Worm (Caenorhabditis elegans) whole organism, mixed stage, embryonic: ENCODE data around the gene nck-1.

Source experiments
- M03D4.4 ChIP-seq: sonication (generic microtip); optimal IDR thresholded peaks from 2 replicates; lab custom pipeline; 2017; ENCODE audit warnings: mild to moderate bottlenecking, missing genetic modification characterization, missing compliant biosample characterization
- bed-3 ChIP-seq: fragments of 200-800 bp; sonication (Bioruptor generic); optimal IDR thresholded peaks from 3 replicates; lab custom pipeline; 2018; ENCODE audit warnings: mild to moderate bottlenecking, missing genetic modification characterization, moderate library complexity, missing compliant biosample characterization
- blmp-1 ChIP-seq: fragments of 150-350 bp; optimal IDR thresholded peaks from 2 replicates; lab custom pipeline; 2014; ENCODE audit warnings: missing biosample characterization, missing genetic modification characterization
- ceh-39 ChIP-seq: fragments of 150-350 bp; optimal IDR thresholded peaks from 2 replicates; lab custom pipeline; 2014; ENCODE audit warnings: missing biosample characterization, missing genetic modification characterization
- ceh-43 ChIP-seq: fragments of 200-800 bp; sonication (Bioruptor generic); optimal IDR thresholded peaks from 2 replicates; lab custom pipeline; 2018; ENCODE audit warnings: mild to moderate bottlenecking, missing genetic modification characterization, moderate library complexity, missing compliant biosample characterization
- ceh-83 ChIP-seq: fragments of 200-800 bp; sonication (Bioruptor generic); optimal IDR thresholded peaks from 2 replicates; lab custom pipeline; 2018; ENCODE audit warnings: mild to moderate bottlenecking, missing genetic modification characterization, missing compliant biosample characterization
- ces-1 ChIP-seq: fragments of 150-350 bp; optimal IDR thresholded peaks from 2 replicates; lab custom pipeline; 2014; ENCODE audit warnings: missing biosample characterization, missing genetic modification reagents, missing genetic modification characterization
- cnd-1 ChIP-seq: fragments of 200-800 bp; sonication (Bioruptor generic); optimal IDR thresholded peaks from 2 replicates; lab custom pipeline; 2018; ENCODE audit warnings: mild to moderate bottlenecking, missing genetic modification characterization, missing compliant biosample characterization
- drap-1 ChIP-seq: fragments of 200-800 bp; sonication (Bioruptor generic); optimal IDR thresholded peaks from 3 replicates; lab custom pipeline; 2018; ENCODE audit warnings: mild to moderate bottlenecking, missing genetic modification characterization, missing compliant biosample characterization
- elt-1 ChIP-seq: sonication (generic microtip); optimal IDR thresholded peaks from 2 replicates; lab custom pipeline; 2017; ENCODE audit warnings: missing genetic modification characterization, mild to moderate bottlenecking, missing compliant biosample characterization, antibody characterized with exemption, moderate library complexity, borderline replicate concordance; ENCODE audit not compliant: insufficient read depth
- elt-3 ChIP-seq: fragments of 150-350 bp; optimal IDR thresholded peaks from 2 replicates; lab custom pipeline; 2014; ENCODE audit warnings: missing biosample characterization, missing genetic modification characterization
- flh-1 ChIP-seq: fragments of 200-800 bp; sonication (Bioruptor generic); optimal IDR thresholded peaks from 2 replicates; lab custom pipeline; 2018; ENCODE audit warnings: mild to moderate bottlenecking, missing genetic modification characterization, moderate library complexity, missing compliant biosample characterization
- hlh-1 ChIP-seq: fragments of 150-350 bp; optimal IDR thresholded peaks from 2 replicates; lab custom pipeline; 2014; ENCODE audit warnings: missing biosample characterization, missing genetic modification reagents, missing genetic modification characterization
- lsy-2 ChIP-seq: fragments of 150-350 bp; optimal IDR thresholded peaks from 2 replicates; lab custom pipeline; 2014; ENCODE audit warnings: missing biosample characterization, missing genetic modification characterization
- mab-5 ChIP-seq: fragments of 150-350 bp; optimal IDR thresholded peaks from 2 replicates; lab custom pipeline; 2014; ENCODE audit warnings: missing biosample characterization, missing genetic modification characterization
- mls-2 ChIP-seq: sonication (generic microtip); optimal IDR thresholded peaks from 2 replicates; lab custom pipeline; 2016; ENCODE audit warnings: mild to moderate bottlenecking, missing genetic modification characterization, moderate library complexity, missing compliant biosample characterization
- nhr-12 ChIP-seq: fragments of 150-350 bp; optimal IDR thresholded peaks from 2 replicates; lab custom pipeline; 2014; ENCODE audit warnings: missing biosample characterization, missing genetic modification characterization
- nhr-2 ChIP-seq: fragments of 150-350 bp; optimal IDR thresholded peaks from 2 replicates; lab custom pipeline; 2014; ENCODE audit warnings: missing biosample characterization, missing genetic modification characterization
- nhr-237 ChIP-seq: fragments of 150-350 bp; optimal IDR thresholded peaks from 2 replicates; lab custom pipeline; 2014; ENCODE audit warnings: missing biosample characterization, missing genetic modification characterization
- nhr-76 ChIP-seq: sonication (generic microtip); optimal IDR thresholded peaks from 2 replicates; lab custom pipeline; 2017; ENCODE audit warnings: missing biosample characterization, missing genetic modification characterization
- sem-2 ChIP-seq: fragments of 200-800 bp; sonication (Bioruptor generic); optimal IDR thresholded peaks from 2 replicates; lab custom pipeline; 2018; ENCODE audit warnings: mild to moderate bottlenecking, missing genetic modification characterization, missing compliant biosample characterization
- snpc-4 ChIP-seq: fragments of 150-350 bp; optimal IDR thresholded peaks from 2 replicates; lab custom pipeline; 2014; ENCODE audit warnings: missing biosample characterization, missing genetic modification characterization
- unc-120 ChIP-seq: sonication (generic microtip); optimal IDR thresholded peaks from 2 replicates; lab custom pipeline; 2017; ENCODE audit warnings: missing genetic modification characterization, missing compliant biosample characterization; ENCODE audit not compliant: poor library complexity, severe bottlenecking
- unc-39 ChIP-seq: fragments of 150-350 bp; optimal IDR thresholded peaks from 2 replicates; lab custom pipeline; 2014; ENCODE audit warnings: missing biosample characterization, missing genetic modification characterization
- unc-62 ChIP-seq: fragments of 150-350 bp; optimal IDR thresholded peaks from 2 replicates; lab custom pipeline; 2014; ENCODE audit warnings: missing biosample characterization, missing genetic modification reagents, missing genetic modification characterization
- zip-8 ChIP-seq: fragments of 150-350 bp; optimal IDR thresholded peaks from 2 replicates; lab custom pipeline; 2014; ENCODE audit warnings: missing biosample characterization, missing genetic modification characterization
- ztf-11 ChIP-seq: fragments of 150-350 bp; optimal IDR thresholded peaks from 2 replicates; lab custom pipeline; 2014; ENCODE audit warnings: missing biosample characterization, missing genetic modification characterization

Gene nck-1

DNA sequence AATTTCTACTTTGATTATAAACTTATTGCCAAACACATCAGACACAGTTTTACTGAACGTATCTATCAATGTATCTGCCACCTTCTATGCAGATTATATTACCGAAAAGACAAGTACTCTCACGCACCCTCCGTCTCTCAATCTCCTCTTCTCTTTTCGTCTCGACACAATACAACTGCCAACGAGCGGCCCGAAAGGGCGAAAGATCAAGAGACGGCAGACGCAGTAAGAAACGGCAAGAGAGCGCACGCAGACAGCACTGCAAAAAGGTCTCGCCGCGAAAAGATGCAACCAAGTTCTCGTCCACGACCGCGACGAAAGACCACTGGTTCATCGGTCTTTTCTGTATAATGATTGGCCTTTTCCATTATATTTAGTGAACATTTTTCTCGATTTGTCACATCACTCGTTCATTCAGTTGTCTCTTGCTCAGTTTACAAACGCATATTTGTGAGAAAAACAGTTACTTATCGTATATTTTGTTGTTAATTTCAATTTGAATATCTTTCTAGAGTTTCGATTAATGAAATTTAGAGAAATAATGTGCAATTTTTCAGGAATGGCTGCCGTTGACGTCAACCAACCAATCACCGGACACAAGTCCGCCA, 37.4 kb upstream of the nck-1 start, which contains the start of gene vha-12 (continued):
- no peak for TF ChIP-seq mab-5 (tag; lab: Kevin White, UChicago)
- TF ChIP-seq drap-1: no peak
- no peak for TF ChIP-seq ceh-83 (GFP tag; lab: Kevin White, UChicago)
- peak; percentile 74 for TF ChIP-seq hlh-1 (tag; lab: Kevin White, UChicago)
- peak; percentile 40 for TF ChIP-seq elt-3 (tag; lab: Kevin White, UChicago)
- TF ChIP-seq ces-1 (GFP tag; lab: Kevin White, UChicago): peak; percentile 94
- TF ChIP-seq unc-39: no peak

DNA sequence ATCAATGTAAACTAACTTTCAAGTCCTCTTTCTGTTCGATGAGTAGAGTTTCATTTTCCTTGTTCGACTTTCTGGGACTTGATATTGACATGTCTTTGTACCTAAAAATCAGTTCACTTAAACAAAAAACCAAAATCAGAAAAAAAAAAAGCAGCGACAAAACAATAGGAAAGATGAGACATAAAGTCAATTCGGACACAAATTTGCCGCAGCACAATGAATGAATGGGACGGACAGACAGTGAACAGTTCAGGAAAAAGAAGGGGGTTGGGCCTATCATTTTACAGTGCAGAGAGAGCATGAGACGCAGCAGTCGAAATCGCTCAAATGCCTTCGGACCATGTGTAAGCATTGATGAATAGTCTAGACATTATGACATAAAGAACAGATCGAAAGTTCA, 33.4 kb upstream of the nck-1 start, which contains the start of gene mrp-6:
mrp-6 (minus strand) TSS at position 101 of the 400 bp plus-strand sequence.
- TF ChIP-seq lsy-2 (tag; lab: Kevin White, UChicago): no peak
- TF ChIP-seq ceh-83 (GFP tag; lab: Kevin White, UChicago): no peak
- no peak for TF ChIP-seq unc-62
- no peak for TF ChIP-seq elt-3 (tag; lab: Kevin White, UChicago)
- TF ChIP-seq blmp-1 (tag; lab: Kevin White, UChicago): no peak
- TF ChIP-seq ztf-11 (tag; lab: Kevin White, UChicago): no peak
- TF ChIP-seq zip-8: no peak
- TF ChIP-seq mls-2: no peak
- TF ChIP-seq, all 35 proteins: peak for 0

DNA sequence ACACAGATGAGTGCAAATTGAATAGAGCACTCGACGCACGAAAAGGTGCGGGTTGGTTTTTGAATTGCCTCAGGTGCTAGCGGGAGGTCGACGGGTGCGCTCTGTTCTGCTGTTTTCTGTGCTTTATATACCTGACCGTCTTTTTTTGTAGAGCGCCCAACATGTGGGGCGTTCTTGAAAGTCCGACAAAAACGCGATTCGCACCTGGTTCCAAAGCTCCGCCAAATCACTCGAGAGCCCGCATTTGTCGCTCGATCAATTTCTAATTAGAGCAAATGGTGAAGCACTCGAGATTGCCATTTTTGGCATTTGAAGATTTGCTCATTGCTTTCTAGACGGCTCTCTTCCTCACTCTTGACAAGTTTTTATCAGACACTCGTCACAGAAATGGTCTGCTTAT, 24.2 kb upstream of the nck-1 start, which contains the start of gene ZK470.6:
ZK470.6 (minus strand) TSS at position 101 of the 400 bp plus-strand sequence.
- TF ChIP-seq ztf-11 (tag; lab: Kevin White, UChicago) (no peak), cnd-1 (tag; lab: Kevin White, UChicago) (no peak), drap-1 (no peak), nhr-76 (tag; lab: Kevin White, UChicago) (no peak), flh-1 (no peak), ceh-43 (GFP tag; lab: Kevin White, UChicago) (no peak), zip-8 (no peak), bed-3 (GFP tag; lab: Kevin White, UChicago) (no peak), mab-5 (tag; lab: Kevin White, UChicago) (no peak), ceh-83 (GFP tag; lab: Kevin White, UChicago) (no peak), lsy-2 (tag; lab: Kevin White, UChicago) (no peak), ceh-39 (tag; lab: Kevin White, UChicago) (no peak)

DNA sequence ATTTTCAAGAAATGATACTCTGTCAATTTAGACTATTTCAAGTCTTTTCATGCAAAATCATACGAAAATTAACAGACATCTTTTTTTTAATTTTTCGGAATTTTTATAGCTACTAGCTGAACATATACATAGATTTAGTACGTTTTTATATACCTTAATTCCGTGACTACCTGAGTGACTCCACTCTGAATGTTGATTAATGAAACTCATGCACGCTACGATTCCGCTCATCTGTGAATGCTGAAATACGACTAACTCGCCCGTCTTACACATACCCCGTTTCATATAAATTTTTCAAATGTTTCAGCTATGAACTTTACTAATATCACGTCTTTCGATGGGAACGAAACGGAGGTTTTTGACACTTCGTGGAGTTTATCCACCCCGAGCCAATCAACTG, 13.9 kb upstream of the nck-1 start, which contains the start of gene ZK470.14:
ZK470.14 (plus strand) TSS at position 301 of the 400 bp plus-strand sequence.
- TF ChIP-seq elt-1 (tag; lab: Kevin White, UChicago) (no peak), ceh-43 (GFP tag; lab: Kevin White, UChicago) (no peak), ceh-39 (tag; lab: Kevin White, UChicago) (no peak), M03D4.4 (tag; lab: Kevin White, UChicago) (no peak), cnd-1 (tag; lab: Kevin White, UChicago) (no peak), bed-3 (GFP tag; lab: Kevin White, UChicago) (no peak), mab-5 (tag; lab: Kevin White, UChicago) (no peak), lsy-2 (tag; lab: Kevin White, UChicago) (no peak), nhr-237 (no peak), unc-39 (no peak), drap-1 (no peak), ztf-11 (tag; lab: Kevin White, UChicago) (no peak), ces-1 (GFP tag; lab: Kevin White, UChicago) (no peak)
- TF ChIP-seq, all 35 proteins: peak for 0

DNA sequence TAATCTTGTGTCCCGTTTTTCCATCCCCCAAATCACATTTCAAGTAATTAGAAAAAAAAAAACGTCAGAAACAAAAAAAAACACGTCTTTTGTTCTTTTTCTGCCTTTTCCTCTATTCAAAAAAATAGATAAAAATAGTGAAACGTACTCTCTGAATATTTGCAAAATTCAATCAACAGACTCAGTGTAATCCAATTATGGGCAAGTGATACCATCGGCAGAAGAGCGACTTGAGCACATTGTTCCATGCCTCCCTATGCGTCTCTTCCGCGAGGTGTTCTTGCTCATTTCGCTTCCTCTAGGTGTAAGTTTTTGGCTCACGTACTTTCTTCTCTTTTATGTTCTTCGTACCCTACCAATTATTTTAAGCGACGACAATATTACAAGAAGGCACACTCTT, 10.1 kb upstream of the nck-1 start, which contains the start of gene ZK470.1:
ZK470.1 (plus strand) TSS at position 301 of the 400 bp plus-strand sequence.
- TF ChIP-seq cnd-1 (tag; lab: Kevin White, UChicago): no peak
- TF ChIP-seq ces-1 (GFP tag; lab: Kevin White, UChicago): peak; percentile 47
- no peak for TF ChIP-seq nhr-12 (tag; lab: Kevin White, UChicago)
- no peak for TF ChIP-seq ztf-11 (tag; lab: Kevin White, UChicago)
- TF ChIP-seq, all 35 proteins: peak for 1

DNA sequence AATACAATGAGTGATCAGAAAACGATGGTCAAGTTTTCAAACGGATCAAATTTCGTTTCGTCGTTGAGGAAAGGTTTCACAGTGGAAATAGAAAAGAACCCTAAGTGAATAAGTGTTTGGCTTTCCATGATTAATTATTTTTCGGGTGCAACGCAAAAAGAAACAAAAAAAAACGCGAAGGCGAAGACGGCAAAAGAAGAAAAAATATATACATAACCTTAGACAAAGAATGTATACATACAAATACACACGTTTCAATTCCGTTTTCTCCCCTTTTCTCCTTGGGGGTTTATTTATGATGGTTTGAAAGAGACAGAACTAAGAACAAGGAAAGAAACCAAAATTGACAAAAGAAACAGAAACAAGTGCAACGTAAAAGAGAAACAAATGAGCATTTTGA, 8.7 kb upstream of the nck-1 start:
- TF ChIP-seq ces-1 (GFP tag; lab: Kevin White, UChicago): no peak
- no peak for TF ChIP-seq cnd-1 (tag; lab: Kevin White, UChicago)
- no peak for TF ChIP-seq nhr-237
- no peak for TF ChIP-seq ceh-83 (GFP tag; lab: Kevin White, UChicago)
- no peak for TF ChIP-seq sem-2
- TF ChIP-seq unc-120 (tag; lab: Kevin White, UChicago): no peak
- no peak for TF ChIP-seq flh-1
- no peak for TF ChIP-seq zip-8
- TF ChIP-seq snpc-4: no peak
- no peak for TF ChIP-seq nhr-76 (tag; lab: Kevin White, UChicago)
- TF ChIP-seq M03D4.4 (tag; lab: Kevin White, UChicago): no peak
- TF ChIP-seq elt-1 (tag; lab: Kevin White, UChicago): no peak
- TF ChIP-seq elt-3 (tag; lab: Kevin White, UChicago): no peak
- TF ChIP-seq nhr-12 (tag; lab: Kevin White, UChicago): no peak
- no peak for TF ChIP-seq nhr-2 (tag; lab: Kevin White, UChicago)
